Fruit fly (Drosophila melanogaster): Measurements from ENCODE around the gene CG5888.

CG5888 gene

DNA sequence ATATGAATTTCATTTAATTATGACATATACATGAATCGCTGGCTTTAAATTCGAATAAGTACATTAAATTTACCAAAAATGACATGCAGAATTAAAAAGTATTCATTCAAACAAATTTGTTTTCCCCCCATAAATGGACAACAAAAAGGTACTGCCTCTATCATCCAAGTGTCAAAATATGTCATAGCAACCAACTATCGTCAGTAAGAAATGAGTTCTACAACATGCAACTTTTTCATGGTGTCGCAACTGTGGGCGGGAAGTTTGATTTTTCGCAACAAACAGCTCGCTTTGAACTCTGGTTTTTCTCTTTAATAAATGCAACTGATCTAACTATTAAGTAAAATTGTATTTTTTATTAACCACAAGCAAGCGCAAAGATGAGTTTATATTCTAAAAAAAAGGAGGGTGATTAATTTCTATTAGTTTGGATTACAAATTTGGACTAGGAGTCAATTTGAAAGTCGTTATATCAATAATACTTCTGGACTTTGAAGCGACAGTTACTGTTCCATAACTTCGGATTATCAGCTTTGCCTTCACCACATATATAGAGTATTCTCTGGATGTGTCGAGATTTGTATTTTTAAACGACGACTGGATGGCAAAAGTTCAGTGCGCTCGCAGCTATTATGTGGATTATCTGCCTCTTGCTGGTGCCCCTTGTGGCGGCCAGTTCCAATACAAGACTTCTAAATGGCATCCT lies 39.5 kb upstream of the CG5888 start, which contains the start of gene Nepl8 (continued):
- TF ChIP-seq hb (GFP tag; IDR thresholded peaks at IDR 0.05; ENCODE audit: partially characterized antibody), result no peak
- peak; percentile 3 for TF ChIP-seq CG18262 (tag; optimal IDR thresholded peaks at IDR 0.05)
- TF ChIP-seq vvl (GFP tag; IDR thresholded peaks at IDR 0.05), result peak; percentile 68
- 0 out of 3 replicates have a peak, but pooled peaks have one; percentile 28 for TF ChIP-seq tgo (GFP tag; IDR thresholded peaks at IDR 0.05)
- TF ChIP-seq CG10147 (GFP tag; optimal IDR thresholded peaks at IDR 0.05), result peak; percentile 1
- peak; percentile 87 for TF ChIP-seq CG42726 (GFP tag; IDR thresholded peaks at IDR 0.05; ENCODE audit: partially characterized antibody)
- TF ChIP-seq pzg (GFP tag; optimal IDR thresholded peaks at IDR 0.05), result peak; percentile 97
- TF ChIP-seq Doc3 (GFP tag; IDR thresholded peaks at IDR 0.05; ENCODE audit: partially characterized antibody), result no peak
- peak; percentile 48 for TF ChIP-seq Dref (GFP tag; IDR thresholded peaks at IDR 0.05)
- peak; percentile 49 for TF ChIP-seq mam (GFP tag; optimal IDR thresholded peaks at IDR 0.05)
- peak; percentile 37; the same call in 1 of the 2 replicates for TF ChIP-seq ranshi (GFP tag; IDR thresholded peaks at IDR 0.05)
- peak; percentile 75 for TF ChIP-seq Dek (tag; optimal IDR thresholded peaks at IDR 0.05)
- no peak for TF ChIP-seq scrt (GFP tag; optimal IDR thresholded peaks at IDR 0.05)
- TF ChIP-seq CG15011 (GFP tag; optimal IDR thresholded peaks at IDR 0.05), result no peak
- no peak for TF ChIP-seq ara (GFP tag; IDR thresholded peaks at IDR 0.05)
- TF ChIP-seq CG18599 (GFP tag; optimal IDR thresholded peaks at IDR 0.05), result no peak
- TF ChIP-seq CG1024 (GFP tag; IDR thresholded peaks at IDR 0.05), result 0 out of 2 replicates have a peak, but pooled peaks have one; percentile 29
- TF ChIP-seq CG6272 (GFP tag; IDR thresholded peaks at IDR 0.05), result peak; percentile 57; the same call in 1 of the 2 replicates
- TF ChIP-seq Hmx (GFP tag; optimal IDR thresholded peaks at IDR 0.05), result no peak
- TF ChIP-seq CG18764 (GFP tag; optimal IDR thresholded peaks at IDR 0.05), result peak; percentile 11
- TF ChIP-seq gfzf (GFP tag; optimal IDR thresholded peaks at IDR 0.05), result peak; percentile 44
- 0 out of 2 replicates have a peak, but pooled peaks have one; percentile 5 for TF ChIP-seq Ptx1 (GFP tag; IDR thresholded peaks at IDR 0.05)
- no peak for TF ChIP-seq CG43689 (GFP tag; IDR thresholded peaks at IDR 0.05)
- peak; percentile 80 for TF ChIP-seq CG11504 (tag; optimal IDR thresholded peaks at IDR 0.05)
- TF ChIP-seq CoRest (tag; optimal IDR thresholded peaks at IDR 0.05), result peak; percentile 81
- no peak for TF ChIP-seq org-1 (GFP tag; optimal IDR thresholded peaks at IDR 0.05)
- TF ChIP-seq cg (GFP tag; optimal IDR thresholded peaks at IDR 0.05), result no peak
- no peak for TF ChIP-seq Asciz (GFP tag; optimal IDR thresholded peaks at IDR 0.05)
- TF ChIP-seq ato (GFP tag; IDR thresholded peaks at IDR 0.05; ENCODE audit: partially characterized antibody), result no peak
- peak; percentile 18 for TF ChIP-seq CG3065 (GFP tag; optimal IDR thresholded peaks at IDR 0.05)
- peak; percentile 2 for TF ChIP-seq CG17186 (GFP tag; optimal IDR thresholded peaks at IDR 0.05)
- TF ChIP-seq sens (GFP tag), result peak; percentile 86
- TF ChIP-seq CG13624 (GFP tag; optimal IDR thresholded peaks at IDR 0.05), result peak; percentile 59
- TF ChIP-seq zfh2 (GFP tag; optimal IDR thresholded peaks at IDR 0.05), result peak; percentile 37
- no peak for TF ChIP-seq ase (GFP tag; IDR thresholded peaks at IDR 0.05)
- TF ChIP-seq oc (tag; optimal IDR thresholded peaks at IDR 0.05), result no peak
- TF ChIP-seq Antp (GFP tag; optimal IDR thresholded peaks at IDR 0.05), result peak; percentile 47
- no peak for TF ChIP-seq CG14965 (GFP tag; optimal IDR thresholded peaks at IDR 0.05; ENCODE audit: borderline replicate concordance)
- TF ChIP-seq CG1647 (GFP tag; optimal IDR thresholded peaks at IDR 0.05), result peak; percentile 7
- TF ChIP-seq vnd (GFP tag; IDR thresholded peaks at IDR 0.05; ENCODE audit: partially characterized antibody), result no peak
- no peak for TF ChIP-seq CG4404 (GFP tag; IDR thresholded peaks at IDR 0.05)
- TF ChIP-seq gsb-n (tag; optimal IDR thresholded peaks at IDR 0.05), result peak; percentile 12
- peak; percentile 54 for TF ChIP-seq CG2712 (tag; optimal IDR thresholded peaks at IDR 0.05)
- peak in 1 of 3 experiments; percentile 16 for TF ChIP-seq lola (GFP tag; optimal IDR thresholded peaks at IDR 0.05)
- TF ChIP-seq Scr (GFP tag; IDR thresholded peaks at IDR 0.05; ENCODE audit: partially characterized antibody), result peak; percentile 26; the same call in 1 of the 2 replicates
- peak; percentile 73 for TF ChIP-seq CG13894 (tag; optimal IDR thresholded peaks at IDR 0.05)
- no peak for TF ChIP-seq NC2α (GFP tag; optimal IDR thresholded peaks at IDR 0.05)
- TF ChIP-seq CG4328 (GFP tag; optimal IDR thresholded peaks at IDR 0.05), result no peak
